Worm (Caenorhabditis elegans) whole organism, L4/young adult: ENCODE measurements around the gene F26D10.13.

Experiments
- dao-5 ChIP-seq: sonication (generic microtip); optimal IDR thresholded peaks from 2 replicates; lab custom pipeline; 2016; ENCODE audit warnings: missing genotype, missing genetic modification characterization, moderate library complexity, missing compliant biosample characterization
- him-1 ChIP-seq: sonication (generic microtip); optimal IDR thresholded peaks from 2 replicates; lab custom pipeline; 2016; ENCODE audit warnings: missing genotype, missing genetic modification reagents, missing genetic modification characterization, missing compliant biosample characterization

- no peak for TF ChIP-seq him-1
- TF ChIP-seq dao-5 (tag; lab: Kevin White, UChicago), result no peak
Observed at ce11 chrIV:17291629-17292199, 27.1 kb upstream of the F26D10.13 start, which contains the start of the genes T28F3.11 and slc-17.4.
